Fruit fly (Drosophila melanogaster) whole organism, prepupa: ENCODE data around the gene CG17648.

Experiments used
- Blimp-1 ChIP-seq: fragments of 200-800 bp; sonication (Bioruptor generic); optimal IDR thresholded peaks from 3 replicates; lab custom pipeline; 2017; ENCODE audit warnings: missing biosample characterization, missing genetic modification characterization, mild to moderate bottlenecking, moderate library complexity, missing genetic modification reagents
- CG10669 ChIP-seq: fragments of 200-800 bp; sonication (Bioruptor generic); optimal IDR thresholded peaks from 3 replicates; lab custom pipeline; 2018; ENCODE audit warnings: missing biosample characterization, mild to moderate bottlenecking, missing genetic modification characterization, moderate library complexity
- CG11294 ChIP-seq: fragments of 200-800 bp; sonication (Bioruptor generic); IDR thresholded peaks from 2 replicates; pipeline ENCODE4 v1.3.6; 2022; ENCODE audit warnings: missing biosample characterization, missing genetic modification characterization
- CG11902 ChIP-seq: fragments of 200-800 bp; sonication (Bioruptor generic); optimal IDR thresholded peaks from 3 replicates; lab custom pipeline; 2016; ENCODE audit warnings: missing biosample characterization, missing genetic modification characterization
- CG15336 ChIP-seq: fragments of 200-800 bp; sonication (Bioruptor generic); IDR thresholded peaks from 2 replicates; pipeline ENCODE4 v1.3.6; 2022; ENCODE audit warnings: missing biosample characterization, missing genetic modification characterization
- CG1621 ChIP-seq: fragments of 200-800 bp; sonication (Bioruptor generic); optimal IDR thresholded peaks from 3 replicates; lab custom pipeline; 2018; ENCODE audit warnings: missing biosample characterization, mild to moderate bottlenecking, missing genetic modification characterization
- CG3032 ChIP-seq: fragments of 200-800 bp; optimal IDR thresholded peaks from 2 replicates; lab custom pipeline; 2019; ENCODE audit warnings: missing biosample characterization, mild to moderate bottlenecking, missing genetic modification characterization, moderate library complexity
- CG31627 ChIP-seq: fragments of 200-800 bp; sonication (Bioruptor generic); optimal IDR thresholded peaks from 3 replicates; lab custom pipeline; 2016; ENCODE audit warnings: missing biosample characterization, missing genetic modification characterization
- CG32006 ChIP-seq: fragments of 200-800 bp; sonication (Bioruptor generic); optimal IDR thresholded peaks from 3 replicates; lab custom pipeline; 2017; ENCODE audit warnings: missing biosample characterization, mild to moderate bottlenecking, missing genetic modification characterization
- CG34406 ChIP-seq: fragments of 200-800 bp; sonication (Bioruptor generic); optimal IDR thresholded peaks from 3 replicates; lab custom pipeline; 2016; ENCODE audit warnings: missing biosample characterization, missing genetic modification characterization
- CG3919 ChIP-seq: fragments of 200-800 bp; sonication (Bioruptor generic); optimal IDR thresholded peaks from 3 replicates; lab custom pipeline; 2016; ENCODE audit warnings: missing biosample characterization, missing genetic modification characterization
- CG4318 ChIP-seq: fragments of 200-800 bp; sonication (Bioruptor generic); optimal IDR thresholded peaks from 3 replicates; lab custom pipeline; 2017; ENCODE audit warnings: missing biosample characterization, mild to moderate bottlenecking, missing genetic modification characterization
- CG6163 ChIP-seq: fragments of 200-800 bp; sonication (Bioruptor generic); IDR thresholded peaks from 3 replicates; pipeline ENCODE4 v1.3.6; 2022; ENCODE audit warnings: missing biosample characterization, missing genetic modification characterization
- CG6276 ChIP-seq: fragments of 200-800 bp; sonication (Bioruptor generic); optimal IDR thresholded peaks from 2 replicates; lab custom pipeline; 2017; ENCODE audit warnings: missing biosample characterization, mild to moderate bottlenecking, missing genetic modification characterization
- CG6808 ChIP-seq: fragments of 200-800 bp; sonication (Bioruptor generic); optimal IDR thresholded peaks from 3 replicates; lab custom pipeline; 2017; ENCODE audit warnings: missing biosample characterization, missing genetic modification characterization, mild to moderate bottlenecking, moderate library complexity, missing genetic modification reagents
- CG6854 ChIP-seq: fragments of 200-800 bp; sonication (Bioruptor generic); optimal IDR thresholded peaks from 2 replicates; lab custom pipeline; 2017; ENCODE audit warnings: missing biosample characterization, mild to moderate bottlenecking, missing genetic modification characterization
- CG7368 ChIP-seq: fragments of 200-800 bp; sonication (Bioruptor generic); optimal IDR thresholded peaks from 3 replicates; lab custom pipeline; 2016; ENCODE audit warnings: missing biosample characterization, missing genetic modification characterization
- CG8119 ChIP-seq: fragments of 200-800 bp; sonication (Bioruptor generic); IDR thresholded peaks from 3 replicates; pipeline ENCODE4 v1.3.6; 2022; ENCODE audit warnings: missing biosample characterization, missing genetic modification characterization
- CG9139 ChIP-seq: fragments of 200-800 bp; sonication (Bioruptor generic); optimal IDR thresholded peaks from 3 replicates; lab custom pipeline; 2017; ENCODE audit warnings: missing biosample characterization, mild to moderate bottlenecking, missing genetic modification characterization
- Eip75B ChIP-seq: fragments of 200-800 bp; sonication (Bioruptor generic); optimal IDR thresholded peaks from 3 replicates; lab custom pipeline; 2016; ENCODE audit warnings: missing biosample characterization, missing genetic modification characterization
- Eip78C ChIP-seq: fragments of 200-800 bp; sonication (Bioruptor generic); peaks from one replicate; lab custom pipeline; 2016; ENCODE audit warnings: missing biosample characterization, missing genetic modification characterization
- Eip93F ChIP-seq: fragments of 200-800 bp; sonication (Bioruptor generic); optimal IDR thresholded peaks from 2 replicates; lab custom pipeline; 2016; ENCODE audit warnings: missing biosample characterization, mild to moderate bottlenecking, missing genetic modification characterization
- Ets21C ChIP-seq: fragments of 200-800 bp; sonication (Bioruptor generic); optimal IDR thresholded peaks from 3 replicates; lab custom pipeline; 2016; ENCODE audit warnings: missing biosample characterization, missing genetic modification characterization
- Gug ChIP-seq: fragments of 200-800 bp; sonication (Bioruptor generic); IDR thresholded peaks from 2 replicates; pipeline ENCODE4 v1.3.6; 2022; ENCODE audit warnings: missing biosample characterization, missing genetic modification characterization
- Hr38 ChIP-seq: sonication (Bioruptor generic); optimal IDR thresholded peaks from 2 replicates; lab custom pipeline; 2016; ENCODE audit warnings: missing biosample characterization, missing genetic modification characterization
- Hr4 ChIP-seq: fragments of 200-800 bp; sonication (Bioruptor generic); optimal IDR thresholded peaks from 3 replicates; lab custom pipeline; 2016; ENCODE audit warnings: missing biosample characterization, missing genetic modification characterization
- Lpt ChIP-seq: fragments of 200-800 bp; sonication (Bioruptor generic); optimal IDR thresholded peaks from 3 replicates; lab custom pipeline; 2016; ENCODE audit warnings: missing biosample characterization, missing genetic modification characterization
- Met ChIP-seq: fragments of 200-800 bp; sonication (Bioruptor generic); optimal IDR thresholded peaks from 3 replicates; lab custom pipeline; 2016; ENCODE audit warnings: missing biosample characterization, missing genetic modification characterization
- OdsH ChIP-seq: fragments of 200-800 bp; sonication (Bioruptor generic); optimal IDR thresholded peaks from 3 replicates; lab custom pipeline; 2016; ENCODE audit warnings: missing biosample characterization, missing genetic modification characterization
- Smox ChIP-seq: fragments of 200-800 bp; sonication (Bioruptor generic); optimal IDR thresholded peaks from 3 replicates; lab custom pipeline; 2016; ENCODE audit warnings: missing biosample characterization, missing genetic modification characterization
- Sox102F ChIP-seq: fragments of 200-800 bp; sonication (Bioruptor generic); optimal IDR thresholded peaks from 2 replicates; lab custom pipeline; 2016; ENCODE audit warnings: missing biosample characterization, mild to moderate bottlenecking, missing genetic modification characterization
- Sox14 ChIP-seq: fragments of 200-800 bp; sonication (Bioruptor generic); optimal IDR thresholded peaks from 3 replicates; lab custom pipeline; 2016; ENCODE audit warnings: missing biosample characterization, missing genetic modification characterization
- Sox15 ChIP-seq: fragments of 200-800 bp; sonication (Bioruptor generic); optimal IDR thresholded peaks from 3 replicates; lab custom pipeline; 2016; ENCODE audit warnings: missing biosample characterization, missing genetic modification characterization
- achi ChIP-seq: fragments of 200-800 bp; sonication (Bioruptor generic); optimal IDR thresholded peaks from 3 replicates; lab custom pipeline; 2016; ENCODE audit warnings: missing biosample characterization, missing genetic modification characterization
- acj6 ChIP-seq: fragments of 200-800 bp; sonication (Bioruptor generic); optimal IDR thresholded peaks from 3 replicates; lab custom pipeline; 2016; ENCODE audit warnings: missing biosample characterization, missing genetic modification characterization
- eg ChIP-seq: fragments of 200-800 bp; sonication (Bioruptor generic); IDR thresholded peaks from 3 replicates; pipeline ENCODE4 v1.3.6; 2022; ENCODE audit warnings: missing biosample characterization, missing genetic modification characterization
- esn ChIP-seq: fragments of 200-800 bp; sonication (Bioruptor generic); optimal IDR thresholded peaks from 2 replicates; lab custom pipeline; 2016; ENCODE audit warnings: missing biosample characterization, mild to moderate bottlenecking, missing genetic modification characterization, moderate library complexity
- fd85E ChIP-seq: fragments of 200-800 bp; sonication (Bioruptor generic); optimal IDR thresholded peaks from 3 replicates; lab custom pipeline; 2016; ENCODE audit warnings: missing biosample characterization, missing genetic modification characterization
- fkh ChIP-seq: fragments of 200-800 bp; sonication (Bioruptor generic); optimal IDR thresholded peaks from 3 replicates; lab custom pipeline; 2017; ENCODE audit warnings: missing biosample characterization, mild to moderate bottlenecking, missing genetic modification characterization, moderate library complexity
- lz ChIP-seq: fragments of 200-800 bp; sonication (Bioruptor generic); optimal IDR thresholded peaks from 3 replicates; lab custom pipeline; 2016; ENCODE audit warnings: missing biosample characterization, missing genetic modification characterization
- net ChIP-seq: fragments of 200-800 bp; sonication (Bioruptor generic); optimal IDR thresholded peaks from 3 replicates; lab custom pipeline; 2016; ENCODE audit warnings: missing biosample characterization, missing genetic modification characterization
- pdm3 ChIP-seq: fragments of 200-800 bp; sonication (Bioruptor generic); optimal IDR thresholded peaks from 3 replicates; lab custom pipeline; 2016; ENCODE audit warnings: missing biosample characterization, missing genetic modification characterization
- salr ChIP-seq, 2 experiments: fragments of 200-800 bp; sonication (Bioruptor generic); optimal IDR thresholded peaks; 3 replicates each; lab custom pipeline; 2016 to 2018; ENCODE audit warnings: missing biosample characterization in 2 of 2, missing genetic modification characterization in 2 of 2, mild to moderate bottlenecking in 1 of 2
- svp ChIP-seq: fragments of 200-800 bp; sonication (Bioruptor generic); peaks from one replicate; lab custom pipeline; 2016; ENCODE audit warnings: missing biosample characterization, missing genetic modification characterization
- topi ChIP-seq: fragments of 200-800 bp; sonication (Bioruptor generic); optimal IDR thresholded peaks from 3 replicates; lab custom pipeline; 2016; ENCODE audit warnings: missing biosample characterization, missing genetic modification characterization

The CG17648 gene

dm6 chr2L:1737057-1737581, 15.0 kb upstream of the CG17648 start (continued):
- peak; percentile 75 for TF ChIP-seq Sox15 (GFP tag; lab: Kevin White, UChicago)
- peak; percentile 72 for TF ChIP-seq CG11902
- peak; percentile 88 for TF ChIP-seq CG6163 (GFP tag; lab: Robert Waterston, UW)
- peak; percentile 78 for TF ChIP-seq CG10669 (GFP tag; lab: Kevin White, UChicago)
- peak; percentile 90 for TF ChIP-seq CG1621
- TF ChIP-seq Blimp-1 (GFP tag; lab: Kevin White, UChicago) = no peak
- peak; percentile 92 for TF ChIP-seq acj6 (GFP tag; lab: Kevin White, UChicago)
- TF ChIP-seq CG6808 (GFP tag; lab: Kevin White, UChicago) = peak; percentile 51
- TF ChIP-seq fd85E = peak; percentile 60
- TF ChIP-seq Sox14 (GFP tag; lab: Kevin White, UChicago) = peak; percentile 92
- peak; percentile 83 for TF ChIP-seq svp
- peak; percentile 76 for TF ChIP-seq lz (GFP tag; lab: Kevin White, UChicago)
- TF ChIP-seq Hr4 = peak; percentile 99
- TF ChIP-seq Eip93F (GFP tag; lab: Kevin White, UChicago) = no peak
- TF ChIP-seq eg = peak; percentile 94
- TF ChIP-seq Ets21C (GFP tag; lab: Kevin White, UChicago) = peak; percentile 43
- peak; percentile 74 for TF ChIP-seq topi (GFP tag; lab: Kevin White, UChicago)
- peak; percentile 67 for TF ChIP-seq Hr38 (GFP tag; lab: Kevin White, UChicago)
- TF ChIP-seq fkh (GFP tag; lab: Kevin White, UChicago) = peak; percentile 45
- TF ChIP-seq Eip78C = peak; percentile 97
- TF ChIP-seq CG9139 (GFP tag; lab: Kevin White, UChicago) = peak; percentile 49
- TF ChIP-seq CG8119 (GFP tag; lab: Robert Waterston, UW) = peak; percentile 97

- TF ChIP-seq achi (GFP tag; lab: Kevin White, UChicago) = peak; percentile 3
- peak; percentile 42 for TF ChIP-seq CG6276 (GFP tag; lab: Kevin White, UChicago)
- peak in 1 of 2 experiments; percentile 26 for TF ChIP-seq salr (GFP tag; optimal IDR thresholded peaks at IDR 0.05; lab: Kevin White, UChicago)
- TF ChIP-seq CG7368 (GFP tag; lab: Kevin White, UChicago) = no peak
- TF ChIP-seq CG4318 (GFP tag; lab: Kevin White, UChicago) = peak; percentile 50
- peak; percentile 16 for TF ChIP-seq esn (GFP tag; lab: Kevin White, UChicago)
- peak; percentile 55; the same call in 2 of the 3 replicates for TF ChIP-seq CG8119 (GFP tag; lab: Robert Waterston, UW)
- TF ChIP-seq pdm3 = peak; percentile 29
- TF ChIP-seq Eip78C = peak; percentile 84
- TF ChIP-seq acj6 (GFP tag; lab: Kevin White, UChicago) = peak; percentile 2
- peak; percentile 67; the same call in 2 of the 3 replicates for TF ChIP-seq eg
- peak; percentile 45 for TF ChIP-seq Hr4
- 0 out of 2 replicates have a peak, but pooled peaks have one; percentile 43 for TF ChIP-seq CG15336 (GFP tag; lab: Robert Waterston, UW)
- TF ChIP-seq Sox102F (GFP tag; lab: Kevin White, UChicago) = no peak
- peak; percentile 32 for TF ChIP-seq OdsH (GFP tag; lab: Kevin White, UChicago)
- TF ChIP-seq net (GFP tag; lab: Kevin White, UChicago) = peak; percentile 25
- peak; percentile 40; the same call in 1 of the 3 replicates for TF ChIP-seq CG6163 (GFP tag; lab: Robert Waterston, UW)
- peak; percentile 27 for TF ChIP-seq Sox14 (GFP tag; lab: Kevin White, UChicago)
- peak; percentile 24 for TF ChIP-seq CG3919 (GFP tag; lab: Kevin White, UChicago)
- no peak for TF ChIP-seq CG3032 (tag; lab: Kevin White, UChicago)
- no peak for TF ChIP-seq Eip75B (GFP tag; lab: Kevin White, UChicago)
- peak; percentile 78 for TF ChIP-seq CG32006 (GFP tag; lab: Kevin White, UChicago)
- no peak for TF ChIP-seq Smox (GFP tag; lab: Kevin White, UChicago)
- peak; percentile 15 for TF ChIP-seq Lpt (GFP tag; lab: Kevin White, UChicago)
- TF ChIP-seq Gug (GFP tag; lab: Robert Waterston, UW) = peak; percentile 29; the same call in 1 of the 2 replicates
- no peak for TF ChIP-seq CG34406 (GFP tag; lab: Kevin White, UChicago)
- TF ChIP-seq Met (GFP tag; lab: Kevin White, UChicago) = no peak
- 0 out of 2 replicates have a peak, but pooled peaks have one; percentile 17 for TF ChIP-seq CG11294
- TF ChIP-seq CG31627 = no peak
- peak; percentile 23 for TF ChIP-seq topi (GFP tag; lab: Kevin White, UChicago)
- TF ChIP-seq CG6854 = no peak
Measured at dm6 chr2L:1738054-1738453, 14.1 kb upstream of the CG17648 start.
